Fruit fly (Drosophila melanogaster): ENCODE data around the gene CG33688.

CG33688 gene

DNA sequence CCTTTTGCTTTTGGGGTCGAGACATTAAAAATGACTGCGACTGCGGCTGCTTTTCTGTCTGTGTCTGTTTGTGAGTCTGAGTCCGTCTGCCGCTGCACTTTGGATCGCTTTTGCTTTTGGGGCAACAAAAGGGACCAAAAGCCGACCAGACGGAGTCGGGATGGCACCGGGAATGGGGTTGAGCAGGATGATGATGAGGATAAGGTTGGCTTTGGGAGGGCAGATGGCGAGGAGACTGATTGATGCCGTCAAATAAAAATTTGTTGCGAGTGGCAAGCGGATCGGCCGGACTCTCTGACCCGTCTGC lies 9.1 kb upstream of the CG33688 start:
- TF ChIP-seq CG7045 (GFP tag; optimal IDR thresholded peaks at IDR 0.05) (no peak), bab1 (GFP tag; optimal IDR thresholded peaks at IDR 0.05) (no peak), kay (GFP tag; ENCODE audit: borderline replicate concordance) (no peak), Crg-1 (GFP tag; optimal IDR thresholded peaks at IDR 0.05) (no peak), cic (GFP tag; optimal IDR thresholded peaks at IDR 0.05) (no peak), CG12768 (GFP tag; optimal IDR thresholded peaks at IDR 0.05) (no peak), toe (GFP tag; optimal IDR thresholded peaks at IDR 0.05) (no peak), Hr96 (GFP tag; optimal IDR thresholded peaks at IDR 0.05) (no peak), CG5204 (GFP tag; optimal IDR thresholded peaks at IDR 0.05) (no peak)

DNA sequence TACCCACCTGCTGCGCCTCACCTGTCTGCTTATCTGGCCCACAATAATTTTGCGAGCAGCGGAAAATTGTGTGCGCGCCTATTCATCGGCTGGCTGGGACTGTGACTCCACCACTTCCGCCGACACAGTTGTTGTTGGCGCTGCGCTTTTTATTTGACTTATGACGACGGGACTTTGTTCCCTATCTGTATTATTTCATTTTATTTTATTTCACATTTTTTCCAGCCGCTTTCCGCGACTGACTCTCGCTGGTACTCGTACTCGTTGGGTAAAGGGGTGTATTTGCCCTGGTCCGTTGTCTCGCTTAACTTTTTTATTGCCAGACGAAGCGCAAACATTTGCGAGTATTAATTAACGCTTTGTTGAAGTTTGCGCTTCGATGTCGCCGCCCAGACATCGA lies 8.1 kb upstream of the CG33688 start:
- TF ChIP-seq bab1 (GFP tag; optimal IDR thresholded peaks at IDR 0.05) (no peak), CG1620 (GFP tag; optimal IDR thresholded peaks at IDR 0.05) (no peak), Clk (GFP tag; optimal IDR thresholded peaks at IDR 0.05) (no peak), tj (GFP tag; optimal IDR thresholded peaks at IDR 0.05) (no peak), Hr96 (GFP tag; optimal IDR thresholded peaks at IDR 0.05) (peak; percentile 5), Crg-1 (GFP tag; optimal IDR thresholded peaks at IDR 0.05) (no peak), ovo (GFP tag; optimal IDR thresholded peaks at IDR 0.05) (peak; percentile 36), CG12768 (GFP tag; optimal IDR thresholded peaks at IDR 0.05) (peak; percentile 67), pad (GFP tag; optimal IDR thresholded peaks at IDR 0.05) (peak; percentile 10), CG7101 (tag; optimal IDR thresholded peaks at IDR 0.05) (peak; percentile 34), CG14711 (tag; optimal IDR thresholded peaks at IDR 0.05) (no peak), CG5204 (GFP tag; optimal IDR thresholded peaks at IDR 0.05) (no peak), kay (GFP tag; ENCODE audit: borderline replicate concordance) (peak; percentile 86), cnc (optimal IDR thresholded peaks at IDR 0.05) (no peak), CG7045 (GFP tag; optimal IDR thresholded peaks at IDR 0.05) (peak; percentile 14), Mnt (GFP tag; optimal IDR thresholded peaks at IDR 0.05) (peak; percentile 41), toe (GFP tag; optimal IDR thresholded peaks at IDR 0.05) (peak; percentile 11), CG33017 (tag; optimal IDR thresholded peaks at IDR 0.05) (peak; percentile 14), CG11617 (GFP tag; optimal IDR thresholded peaks at IDR 0.05) (peak; percentile 34), cic (GFP tag; optimal IDR thresholded peaks at IDR 0.05) (peak; percentile 26)

dm6 chr3L:16192561-16193355 lies 6.3 kb upstream of the CG33688 start:
- no peak for TF ChIP-seq toe (GFP tag; optimal IDR thresholded peaks at IDR 0.05)
- TF ChIP-seq CG11617 (GFP tag; optimal IDR thresholded peaks at IDR 0.05), result no peak
- TF ChIP-seq Clk (GFP tag; optimal IDR thresholded peaks at IDR 0.05), result no peak
- no peak for TF ChIP-seq CG7101 (tag; optimal IDR thresholded peaks at IDR 0.05)
- no peak for TF ChIP-seq ovo (GFP tag; optimal IDR thresholded peaks at IDR 0.05)
- TF ChIP-seq CG14711 (tag; optimal IDR thresholded peaks at IDR 0.05), result no peak
- TF ChIP-seq Hr96 (GFP tag; optimal IDR thresholded peaks at IDR 0.05), result no peak
- no peak for TF ChIP-seq Mnt (GFP tag; optimal IDR thresholded peaks at IDR 0.05)
- TF ChIP-seq kay (GFP tag; ENCODE audit: borderline replicate concordance), result no peak
- no peak for TF ChIP-seq cnc (optimal IDR thresholded peaks at IDR 0.05)
- TF ChIP-seq tj (GFP tag; optimal IDR thresholded peaks at IDR 0.05), result no peak

dm6 chr3L:16193851-16194709 lies 4.9 kb upstream of the CG33688 start:
- TF ChIP-seq tj (GFP tag; optimal IDR thresholded peaks at IDR 0.05) (no peak), Mnt (GFP tag; optimal IDR thresholded peaks at IDR 0.05) (peak; percentile 24), CG1620 (GFP tag; optimal IDR thresholded peaks at IDR 0.05) (no peak), CG11617 (GFP tag; optimal IDR thresholded peaks at IDR 0.05) (no peak), bab1 (GFP tag; optimal IDR thresholded peaks at IDR 0.05) (no peak), Crg-1 (GFP tag; optimal IDR thresholded peaks at IDR 0.05) (no peak), Hr96 (GFP tag; optimal IDR thresholded peaks at IDR 0.05) (peak; percentile 8), CG5204 (GFP tag; optimal IDR thresholded peaks at IDR 0.05) (no peak), CG12768 (GFP tag; optimal IDR thresholded peaks at IDR 0.05) (peak; percentile 26), cic (GFP tag; optimal IDR thresholded peaks at IDR 0.05) (peak; percentile 49), Clk (GFP tag; optimal IDR thresholded peaks at IDR 0.05) (no peak), cnc (optimal IDR thresholded peaks at IDR 0.05) (no peak), CG7101 (tag; optimal IDR thresholded peaks at IDR 0.05) (no peak), CG33017 (tag; optimal IDR thresholded peaks at IDR 0.05) (no peak), pad (GFP tag; optimal IDR thresholded peaks at IDR 0.05) (no peak), CG7045 (GFP tag; optimal IDR thresholded peaks at IDR 0.05) (no peak), ovo (GFP tag; optimal IDR thresholded peaks at IDR 0.05) (no peak)

DNA sequence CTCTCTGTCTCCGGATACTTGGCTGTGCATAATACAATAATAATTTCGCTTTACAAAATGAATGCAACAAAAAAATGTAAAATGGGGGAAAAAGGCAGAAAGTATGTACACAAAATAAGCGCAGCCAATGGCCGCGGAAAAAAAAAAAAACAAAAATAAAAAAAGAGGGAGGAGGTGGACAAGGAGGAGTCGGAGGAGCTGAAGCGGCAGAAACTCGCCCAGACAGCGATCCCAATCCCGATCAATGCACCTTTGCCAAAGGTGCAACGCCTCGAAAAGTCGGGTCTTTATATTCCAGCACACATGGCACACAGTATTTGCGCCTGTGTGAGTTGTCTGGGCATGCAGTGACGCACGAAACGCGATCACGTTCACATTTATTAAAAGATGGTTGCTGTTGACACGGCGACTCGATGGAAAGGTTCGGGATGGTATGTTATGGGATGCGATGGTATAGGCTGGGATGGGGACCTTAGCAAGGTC lies 3.5 kb upstream of the CG33688 start:
- TF ChIP-seq tj (GFP tag; optimal IDR thresholded peaks at IDR 0.05) (no peak), CG1620 (GFP tag; optimal IDR thresholded peaks at IDR 0.05) (no peak), CG7101 (tag; optimal IDR thresholded peaks at IDR 0.05) (no peak), CG33017 (tag; optimal IDR thresholded peaks at IDR 0.05) (no peak), pad (GFP tag; optimal IDR thresholded peaks at IDR 0.05) (no peak), bab1 (GFP tag; optimal IDR thresholded peaks at IDR 0.05) (no peak), CG14711 (tag; optimal IDR thresholded peaks at IDR 0.05) (no peak), CG5204 (GFP tag; optimal IDR thresholded peaks at IDR 0.05) (no peak), CG11617 (GFP tag; optimal IDR thresholded peaks at IDR 0.05) (no peak), Hr96 (GFP tag; optimal IDR thresholded peaks at IDR 0.05) (no peak), cic (GFP tag; optimal IDR thresholded peaks at IDR 0.05) (no peak), toe (GFP tag; optimal IDR thresholded peaks at IDR 0.05) (no peak), Clk (GFP tag; optimal IDR thresholded peaks at IDR 0.05) (no peak), cnc (optimal IDR thresholded peaks at IDR 0.05) (no peak), CG12768 (GFP tag; optimal IDR thresholded peaks at IDR 0.05) (no peak), kay (GFP tag; ENCODE audit: borderline replicate concordance) (no peak), CG7045 (GFP tag; optimal IDR thresholded peaks at IDR 0.05) (no peak)

Data from whole organism, adult.